Worm (Caenorhabditis elegans) whole organism, late embryonic: Measurements from ENCODE around the gene Y24F12A.1.

Experiments
- C08G9.2 ChIP-seq: sonication (generic microtip); optimal IDR thresholded peaks from 2 replicates; lab custom pipeline; 2016; ENCODE audit warnings: mild to moderate bottlenecking, missing genetic modification characterization, moderate library complexity, missing compliant biosample characterization
- ama-1 ChIP-seq: fragments of 150-350 bp; optimal IDR thresholded peaks from 2 replicates; lab custom pipeline; 2014
- ceh-30 ChIP-seq: fragments of 150-350 bp; optimal IDR thresholded peaks from 2 replicates; lab custom pipeline; 2014; ENCODE audit warnings: missing biosample characterization, missing genetic modification characterization
- ceh-48 ChIP-seq: sonication (generic microtip); optimal IDR thresholded peaks from 2 replicates; lab custom pipeline; 2016; ENCODE audit warnings: missing genetic modification characterization, inconsistent platforms, missing compliant biosample characterization
- che-1 ChIP-seq: sonication (generic microtip); optimal IDR thresholded peaks from 2 replicates; lab custom pipeline; 2016; ENCODE audit warnings: mild to moderate bottlenecking, missing genetic modification characterization, missing compliant biosample characterization
- dmd-4 ChIP-seq: sonication (generic microtip); optimal IDR thresholded peaks from 2 replicates; lab custom pipeline; 2016; ENCODE audit warnings: borderline replicate concordance, missing genetic modification characterization, missing compliant biosample characterization
- fkh-10 ChIP-seq: fragments of 150-350 bp; optimal IDR thresholded peaks from 2 replicates; lab custom pipeline; 2014; ENCODE audit warnings: missing biosample characterization, missing genetic modification reagents, missing genetic modification characterization
- hlh-30 ChIP-seq: sonication (generic microtip); optimal IDR thresholded peaks from 2 replicates; lab custom pipeline; 2017; ENCODE audit warnings: antibody characterized with exemption, missing genetic modification characterization, missing compliant biosample characterization; ENCODE audit not compliant: insufficient read depth
- nfya-1 ChIP-seq: sonication (generic microtip); optimal IDR thresholded peaks from 2 replicates; lab custom pipeline; 2017; ENCODE audit warnings: missing genetic modification characterization, mild to moderate bottlenecking, missing compliant biosample characterization, antibody characterized with exemption, moderate library complexity
- nhr-11 ChIP-seq: fragments of 150-350 bp; optimal IDR thresholded peaks from 2 replicates; lab custom pipeline; 2014; ENCODE audit warnings: missing biosample characterization, missing genetic modification characterization
- pros-1 ChIP-seq: fragments of 150-350 bp; optimal IDR thresholded peaks from 2 replicates; lab custom pipeline; 2014; ENCODE audit warnings: missing biosample characterization, missing genetic modification reagents, missing genetic modification characterization
- ref-2 ChIP-seq: sonication (generic microtip); optimal IDR thresholded peaks from 2 replicates; lab custom pipeline; 2016; ENCODE audit warnings: missing genetic modification characterization, missing compliant biosample characterization
- sox-4 ChIP-seq: sonication (generic microtip); optimal IDR thresholded peaks from 2 replicates; lab custom pipeline; 2017; ENCODE audit warnings: mild to moderate bottlenecking, missing genetic modification characterization, inconsistent platforms, missing compliant biosample characterization
- tbx-2 ChIP-seq: sonication (generic microtip); optimal IDR thresholded peaks from 2 replicates; lab custom pipeline; 2016; ENCODE audit warnings: missing genetic modification characterization, missing compliant biosample characterization

DNA sequence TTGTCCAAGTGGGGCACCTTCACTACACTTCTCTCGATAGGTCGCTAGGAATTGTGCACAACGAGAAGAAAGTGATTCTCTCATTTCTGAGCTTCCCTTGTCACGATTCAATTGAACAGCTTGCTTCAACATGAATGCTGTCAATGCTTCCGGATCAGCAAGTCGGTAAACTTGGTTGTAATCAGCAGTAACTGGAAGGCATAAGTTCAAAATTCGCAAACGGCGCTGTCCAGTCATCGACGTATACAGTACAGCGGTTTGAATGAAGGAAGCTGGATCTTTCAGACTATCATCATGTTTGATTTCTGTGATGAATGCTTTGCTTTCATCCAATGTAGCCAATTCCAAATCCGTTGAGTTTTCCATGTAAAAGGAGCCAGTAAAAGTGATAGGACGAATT, 42.0 kb upstream of the Y24F12A.1 start:
- TF ChIP-seq dmd-4 (tag; lab: Kevin White, UChicago) (no peak), che-1 (tag; lab: Kevin White, UChicago) (no peak), hlh-30 (tag; lab: Kevin White, UChicago) (no peak), nfya-1 (no peak), ceh-48 (tag; lab: Kevin White, UChicago) (no peak), ceh-30 (tag; lab: Kevin White, UChicago) (no peak), tbx-2 (no peak), fkh-10 (GFP tag; lab: Kevin White, UChicago) (no peak), pros-1 (tag; lab: Kevin White, UChicago) (no peak), ama-1 (lab: Kevin White, UChicago) (no peak), C08G9.2 (tag; lab: Kevin White, UChicago) (no peak), ref-2 (tag; lab: Kevin White, UChicago) (no peak), sox-4 (tag; lab: Kevin White, UChicago) (no peak), nhr-11 (tag; lab: Kevin White, UChicago) (no peak)
